Fruit fly (Drosophila melanogaster): ENCODE data around the gene CG12506.

CG12506 gene

DNA sequence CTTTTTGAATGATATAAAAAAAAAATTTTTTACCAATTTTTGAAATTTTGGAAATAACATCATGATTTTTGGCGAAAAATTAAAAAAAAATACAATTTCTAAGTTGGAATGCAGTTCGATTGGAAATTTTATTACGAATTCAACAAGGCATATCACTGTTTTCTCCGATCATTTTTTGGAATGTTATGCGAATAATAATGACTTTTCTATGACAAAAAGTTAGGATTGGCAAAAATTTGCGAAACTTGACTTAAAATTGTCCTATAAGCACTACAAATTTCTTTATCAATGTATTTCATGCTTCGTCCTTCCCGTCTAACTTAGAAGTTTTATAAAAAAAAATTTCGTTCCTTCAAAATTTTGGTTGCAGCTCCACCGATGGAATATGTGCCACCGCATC is 10.7 kb downstream of the CG12506 start, which contains the start of gene CG3544:
Gene CG3544, plus strand, starts transcription at position 301 of the 400 bp plus-strand sequence.
- TF ChIP-seq CG8478 (optimal IDR thresholded peaks at IDR 0.05): no peak
- no peak for TF ChIP-seq CTCF (optimal IDR thresholded peaks at IDR 0.05)

DNA sequence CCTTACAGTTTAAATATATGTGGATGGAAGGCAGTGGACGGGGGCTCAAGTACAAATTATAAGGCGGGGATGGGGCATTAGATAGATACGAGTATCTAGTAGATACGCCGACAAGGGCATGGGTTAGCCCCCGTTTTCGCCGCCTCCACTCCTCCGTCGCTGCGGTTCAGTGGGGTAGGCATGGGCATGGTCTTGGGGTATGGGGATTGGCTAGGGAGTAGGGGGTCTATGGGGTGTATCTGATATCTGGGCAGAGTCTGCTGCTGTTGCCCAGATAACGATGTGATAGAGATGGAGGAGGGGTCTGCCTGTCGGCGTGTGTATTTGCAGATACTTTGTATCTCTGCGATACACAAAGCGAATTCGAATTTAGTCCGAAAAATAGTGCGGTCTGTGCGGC is 16.6 kb downstream of the CG12506 start:
- TF ChIP-seq CTCF (optimal IDR thresholded peaks at IDR 0.05) (no peak), CG8478 (optimal IDR thresholded peaks at IDR 0.05) (no peak)

DNA sequence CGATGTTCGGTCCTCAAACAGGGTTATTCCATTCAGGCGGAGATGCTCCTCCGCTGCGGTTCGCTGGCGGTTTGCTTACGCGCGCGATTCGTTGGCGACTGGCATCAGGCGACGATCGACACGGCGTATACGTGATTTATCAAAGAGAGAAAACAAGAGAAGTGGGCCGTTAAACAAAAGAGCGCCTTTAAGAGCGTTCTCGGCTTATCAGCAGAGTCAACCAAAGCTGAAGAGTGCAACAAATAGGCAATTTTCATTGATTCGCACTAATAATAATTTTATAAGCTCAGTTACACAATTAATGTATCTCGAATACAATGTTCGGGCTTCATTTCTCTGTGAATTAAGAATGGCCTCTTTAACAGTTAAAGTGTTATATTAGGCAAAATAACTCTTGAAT is 17.4 kb downstream of the CG12506 start, which contains the start of gene Pkg21D:
Gene Pkg21D, minus strand, starts transcription at position 101 of the 400 bp plus-strand sequence.
- TF ChIP-seq CG8478 (optimal IDR thresholded peaks at IDR 0.05): no peak
- no peak for TF ChIP-seq CTCF (optimal IDR thresholded peaks at IDR 0.05)

DNA sequence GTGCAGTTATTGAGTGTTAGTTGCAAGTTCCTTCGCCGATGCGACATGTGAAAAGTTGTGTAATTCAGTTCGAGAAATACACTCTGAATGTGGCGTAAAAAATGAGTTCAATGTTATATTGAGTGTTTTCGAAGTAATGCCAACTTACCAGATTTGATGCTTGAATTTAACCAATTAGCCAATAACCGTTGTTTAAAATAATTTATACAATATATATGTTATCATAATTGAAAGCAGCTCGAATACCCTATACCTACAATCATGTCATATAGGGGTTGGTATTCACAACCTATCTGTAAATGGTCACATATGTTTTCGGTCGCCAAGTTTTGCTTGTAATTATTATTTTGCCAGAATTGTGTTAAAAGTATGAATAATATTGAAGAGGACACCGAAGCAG is 36.9 kb downstream of the CG12506 start, which contains the start of gene Nnf1b:
Gene Nnf1b, plus strand, starts transcription at position 301 of the 400 bp plus-strand sequence.
- no peak for TF ChIP-seq CG8478 (optimal IDR thresholded peaks at IDR 0.05)
- no peak for TF ChIP-seq CTCF (optimal IDR thresholded peaks at IDR 0.05)

DNA sequence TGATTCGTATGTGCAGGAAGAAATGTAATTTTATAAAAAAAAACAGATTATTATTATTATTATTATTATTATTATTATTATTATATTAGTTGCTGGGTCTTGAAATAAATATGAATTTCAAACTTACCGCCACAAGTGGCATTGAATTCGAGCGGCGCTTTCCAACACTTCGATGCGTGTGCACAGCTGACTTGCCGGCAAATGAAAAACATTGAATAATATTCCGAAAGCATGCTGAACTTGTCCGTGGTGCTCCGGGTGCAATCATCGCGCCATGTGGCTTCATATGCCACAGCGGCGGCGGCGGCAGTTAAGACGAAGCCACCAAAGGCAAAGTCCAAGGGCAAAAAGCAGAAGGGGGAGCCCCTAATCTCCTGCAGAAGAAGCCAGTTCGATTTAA is 38.1 kb downstream of the CG12506 start, which contains the start of gene Dbp21E2:
Gene Dbp21E2, plus strand, starts transcription at position 180 of the 400 bp plus-strand sequence.
- TF ChIP-seq CTCF (optimal IDR thresholded peaks at IDR 0.05): no peak
- TF ChIP-seq CG8478 (optimal IDR thresholded peaks at IDR 0.05): no peak

DNA sequence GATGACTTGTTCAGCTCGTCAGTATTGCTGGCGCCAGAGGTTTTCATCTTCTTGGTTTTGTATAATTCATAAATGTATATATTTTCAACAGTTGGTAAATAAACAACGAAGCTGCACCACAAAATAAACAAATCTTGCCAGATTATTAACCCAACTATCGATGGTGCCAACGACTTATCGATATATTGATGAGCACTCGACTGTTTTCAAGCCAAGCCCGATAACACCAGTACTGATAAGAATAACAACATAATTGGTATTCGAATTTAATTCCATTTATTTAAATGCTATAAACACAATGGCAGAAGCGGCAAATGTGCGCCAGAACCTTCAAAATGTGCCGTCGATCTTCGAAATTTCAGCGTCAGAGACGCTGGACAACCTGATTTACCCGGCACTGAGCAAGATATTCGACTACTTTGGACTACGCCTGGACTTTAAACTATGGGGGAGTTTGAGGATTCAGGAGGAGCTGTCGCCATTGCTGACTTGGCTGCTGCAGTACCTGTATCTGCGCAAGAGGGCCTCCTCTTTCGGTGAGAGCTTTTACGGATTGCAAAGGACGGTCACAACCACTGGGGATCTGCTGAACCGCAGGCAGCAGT is 42.5 kb downstream of the CG12506 start, which contains the start of the genes Saf6 and Pex12:
Gene Saf6, minus strand, starts transcription at position 166 of the 605 bp plus-strand sequence.
Gene Pex12, plus strand, starts transcription at position 209 of the 605 bp plus-strand sequence.
- TF ChIP-seq CG8478 (optimal IDR thresholded peaks at IDR 0.05) (no peak), CTCF (optimal IDR thresholded peaks at IDR 0.05) (no peak)

DNA sequence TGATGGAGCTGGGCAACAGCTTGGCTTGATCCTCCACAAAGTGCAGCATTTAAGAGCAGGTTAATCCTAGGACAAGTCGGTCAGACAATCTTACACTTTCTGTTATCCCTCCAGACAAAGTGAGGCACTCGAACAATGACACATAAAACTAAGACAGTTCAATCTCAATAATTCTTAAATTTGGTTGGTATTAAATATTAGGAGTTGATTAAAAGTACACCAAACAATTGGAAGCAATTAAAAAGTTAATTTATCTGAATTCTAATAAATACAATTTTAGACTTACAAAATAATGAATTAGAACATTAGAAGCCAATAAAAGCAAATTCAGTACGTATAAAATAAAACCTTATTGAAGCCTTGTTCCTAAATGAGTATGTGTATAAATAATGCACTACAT is 44.5 kb downstream of the CG12506 start, which contains the start of gene CG15880:
Gene CG15880, minus strand, starts transcription at position 101 of the 400 bp plus-strand sequence.
- no peak for TF ChIP-seq CG8478 (optimal IDR thresholded peaks at IDR 0.05)

DNA sequence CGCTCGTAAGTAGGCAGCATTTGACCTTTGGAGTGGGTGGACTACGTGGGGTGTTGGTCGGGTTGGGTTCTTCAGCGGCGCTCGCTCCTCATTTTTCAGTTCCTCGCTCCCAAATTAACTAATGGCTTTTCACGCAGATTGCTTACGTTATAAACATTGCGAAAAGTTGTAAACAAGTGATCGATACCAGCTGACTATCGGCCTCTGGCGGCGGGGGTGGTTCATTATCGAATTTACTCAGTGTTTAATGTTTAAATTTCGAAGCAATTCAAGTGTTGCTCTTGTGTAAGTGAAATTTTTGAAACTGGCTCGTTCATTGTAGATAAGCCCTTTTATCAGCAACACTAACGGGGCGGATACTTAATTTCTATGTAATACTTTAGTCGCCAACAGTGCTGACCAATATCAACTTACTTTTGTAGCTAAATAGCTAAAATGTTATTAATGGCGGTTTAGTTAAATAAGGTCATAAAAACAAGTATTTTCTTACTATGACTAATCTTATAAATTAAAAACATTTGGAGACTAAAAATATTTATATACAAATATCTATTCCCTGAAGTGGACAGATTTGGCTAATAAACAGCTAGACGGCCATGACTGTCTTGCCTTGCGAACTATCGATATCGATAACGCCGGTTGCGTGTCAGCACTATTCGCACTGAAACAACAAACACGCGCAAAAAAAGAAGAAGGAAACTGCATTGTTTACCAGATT is 46.1 kb downstream of the CG12506 start, which contains the start of the genes PGAP2 and Clp:
Gene PGAP2, minus strand, starts transcription at position 194 of the 718 bp plus-strand sequence.
Gene Clp, plus strand, starts transcription at position 650 of the 718 bp plus-strand sequence.
- no peak for TF ChIP-seq CG8478 (optimal IDR thresholded peaks at IDR 0.05)
- TF ChIP-seq CTCF (optimal IDR thresholded peaks at IDR 0.05): peak in 1 of 2 experiments; percentile 35

DNA sequence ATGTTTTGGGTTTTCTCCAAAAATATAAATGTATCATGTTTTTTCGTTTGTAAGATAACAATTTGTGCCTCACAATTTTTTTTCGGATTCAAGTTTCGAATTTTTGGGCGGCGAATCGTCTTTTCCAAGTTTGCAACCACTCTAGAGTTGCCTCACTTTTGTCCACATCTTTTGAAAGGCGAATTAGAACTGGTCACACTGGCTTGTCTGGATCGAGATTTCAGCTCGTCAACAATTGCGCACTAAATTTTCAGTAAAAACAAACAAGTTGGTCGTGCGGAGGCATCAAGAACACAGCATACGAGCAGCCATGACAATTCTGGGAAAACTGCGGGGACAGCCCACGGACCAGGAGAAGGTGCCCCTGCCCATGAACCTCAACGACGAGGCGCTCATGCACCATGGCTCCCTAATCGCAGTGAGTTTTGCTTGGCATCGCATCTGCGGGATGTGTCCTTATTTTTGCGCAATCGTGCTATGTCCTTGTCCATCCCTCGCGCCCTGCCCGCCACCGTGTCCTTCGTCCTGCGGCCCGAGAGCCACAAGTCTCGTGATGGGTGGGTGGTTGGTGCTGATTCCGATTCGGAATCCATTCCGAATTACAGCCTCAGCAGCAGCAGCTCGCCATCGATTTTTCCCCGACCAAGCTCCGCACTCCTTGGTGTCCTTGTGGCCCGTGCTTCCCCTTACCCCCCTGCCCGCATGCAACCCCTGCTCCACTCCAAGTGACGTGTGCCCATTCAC is 48.1 kb downstream of the CG12506 start, which contains the start of gene CG3662:
Gene CG3662, plus strand, starts transcription at position 48 of the 744 bp plus-strand sequence.
- peak; percentile 36 to 56 for TF ChIP-seq CTCF (optimal IDR thresholded peaks at IDR 0.05)
- no peak for TF ChIP-seq CG8478 (optimal IDR thresholded peaks at IDR 0.05)

DNA sequence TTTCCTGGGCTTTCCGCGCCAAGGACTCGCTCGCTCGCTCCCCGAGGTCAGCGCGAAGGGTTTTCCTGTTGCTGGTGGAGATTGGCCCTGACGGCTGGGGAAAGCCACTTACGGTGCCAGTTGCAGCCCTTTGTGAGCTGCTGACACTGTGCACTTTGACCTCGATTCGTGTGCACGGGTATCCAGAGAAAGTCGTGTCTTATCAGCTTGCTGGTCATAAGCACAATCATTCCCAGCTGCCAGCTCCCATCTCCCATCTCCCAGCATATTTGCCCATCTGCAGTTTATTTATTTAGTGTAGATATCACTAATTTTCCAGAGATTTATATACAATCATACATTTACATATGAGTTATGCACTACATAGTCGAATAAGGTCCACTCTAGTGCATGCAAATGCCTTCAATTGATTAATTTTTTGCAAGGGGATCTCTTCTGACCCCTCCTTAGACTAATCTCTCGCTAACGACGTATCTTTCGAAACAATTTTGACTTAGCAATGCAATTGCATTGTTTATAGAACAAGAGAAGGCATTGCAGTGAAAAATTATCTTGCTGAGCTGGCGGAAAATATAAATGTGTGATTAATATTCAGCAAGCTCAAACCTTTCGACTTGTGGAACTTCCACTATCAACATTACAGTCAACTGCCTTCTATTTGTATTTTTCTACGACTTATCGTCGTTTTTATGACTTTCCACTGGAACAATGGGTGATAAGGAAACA is 48.8 kb downstream of the CG12506 start:
- TF ChIP-seq CG8478 (optimal IDR thresholded peaks at IDR 0.05) (no peak), CTCF (optimal IDR thresholded peaks at IDR 0.05) (no peak)
